Worm (Caenorhabditis elegans) whole organism, L4 larva: ENCODE data around the gene Y57A10A.24.

Source experiments
- ceh-82 ChIP-seq: sonication (generic microtip); optimal IDR thresholded peaks from 2 replicates; lab custom pipeline; 2017; ENCODE audit warnings: missing biosample characterization, missing genetic modification characterization
- daf-12 ChIP-seq: fragments of 150-350 bp; optimal IDR thresholded peaks from 2 replicates; lab custom pipeline; 2014; ENCODE audit warnings: missing biosample characterization, missing genetic modification reagents, missing genetic modification characterization
- daf-8 ChIP-seq: fragments of 200-800 bp; sonication (Bioruptor generic); IDR thresholded peaks from 2 replicates; pipeline ENCODE4 v1.3.6; 2022; ENCODE audit warnings: missing genetic modification characterization, missing compliant biosample characterization
- fkh-10 ChIP-seq: fragments of 150-350 bp; optimal IDR thresholded peaks from 2 replicates; lab custom pipeline; 2014; ENCODE audit warnings: missing biosample characterization, missing genetic modification reagents, missing genetic modification characterization
- mep-1 ChIP-seq: fragments of 150-350 bp; sonication (generic microtip); optimal IDR thresholded peaks from 3 replicates; lab custom pipeline; 2014; ENCODE audit warnings: missing biosample characterization, missing genetic modification characterization
- sdz-12 ChIP-seq: fragments of 200-800 bp; sonication (Bioruptor generic); optimal IDR thresholded peaks from 2 replicates; lab custom pipeline; 2018; ENCODE audit warnings: mild to moderate bottlenecking, missing genetic modification characterization, missing compliant biosample characterization
- tag-97 ChIP-seq: fragments of 200-800 bp; sonication (Bioruptor generic); IDR thresholded peaks from 2 replicates; pipeline ENCODE4 v1.3.6; 2022; ENCODE audit warnings: missing genetic modification characterization, missing compliant biosample characterization
- unc-39 ChIP-seq: sonication (generic microtip); optimal IDR thresholded peaks from 2 replicates; lab custom pipeline; 2017; ENCODE audit warnings: missing biosample characterization, missing genetic modification characterization

- TF ChIP-seq ceh-82 (tag; lab: Kevin White, UChicago) (no peak), unc-39 (tag; lab: Kevin White, UChicago) (no peak), daf-12 (tag; lab: Kevin White, UChicago) (no peak), tag-97 (GFP tag; lab: Robert Waterston, UW) (no peak), mep-1 (tag; lab: Kevin White, UChicago) (no peak), sdz-12 (peak; percentile 3), fkh-10 (GFP tag; lab: Kevin White, UChicago) (no peak), daf-8 (GFP tag; lab: Robert Waterston, UW) (no peak)
Observed at ce11 chrII:12242551-12242950, at the start of gene Y57A10A.24.
